Fruit fly (Drosophila melanogaster) whole organism, embryonic: ENCODE results near the gene Tailor.

Experiments used
- Abd-B ChIP-seq: fragments of 200-800 bp; sonication (Bioruptor generic); optimal IDR thresholded peaks from 2 replicates; lab custom pipeline; 2018; ENCODE audit warnings: missing biosample characterization, mild to moderate bottlenecking, missing genetic modification characterization, moderate library complexity
- B-H2 ChIP-seq: fragments of 200-800 bp; sonication (Bioruptor generic); optimal IDR thresholded peaks from 2 replicates; lab custom pipeline; 2018; ENCODE audit warnings: missing biosample characterization, mild to moderate bottlenecking, missing genetic modification characterization
- CG10267 ChIP-seq: fragments of 200-800 bp; sonication (Bioruptor generic); optimal IDR thresholded peaks from 2 replicates; lab custom pipeline; 2018; ENCODE audit warnings: missing biosample characterization, mild to moderate bottlenecking, missing genetic modification characterization, moderate library complexity
- CG11398 ChIP-seq: fragments of 200-800 bp; sonication (Bioruptor generic); optimal IDR thresholded peaks from 2 replicates; lab custom pipeline; 2016; ENCODE audit warnings: missing biosample characterization, missing genetic modification characterization
- CG12942 ChIP-seq: fragments of 200-800 bp; sonication (Bioruptor generic); optimal IDR thresholded peaks from 3 replicates; lab custom pipeline; 2016; ENCODE audit warnings: missing biosample characterization, missing genetic modification characterization
- CG1529 ChIP-seq: fragments of 200-800 bp; sonication (Bioruptor generic); optimal IDR thresholded peaks from 3 replicates; lab custom pipeline; 2018; ENCODE audit warnings: missing biosample characterization, missing genetic modification characterization
- CG15601 ChIP-seq: fragments of 200-800 bp; sonication (Bioruptor generic); optimal IDR thresholded peaks from 3 replicates; lab custom pipeline; 2019; ENCODE audit warnings: missing biosample characterization, mild to moderate bottlenecking, missing genetic modification characterization, moderate library complexity
- CG16863 ChIP-seq: fragments of 200-800 bp; sonication (Bioruptor generic); optimal IDR thresholded peaks from 3 replicates; lab custom pipeline; 2016; ENCODE audit warnings: missing biosample characterization, missing genetic modification characterization
- CG18011 ChIP-seq: fragments of 200-800 bp; sonication (Bioruptor generic); optimal IDR thresholded peaks from 2 replicates; lab custom pipeline; 2017; ENCODE audit warnings: missing biosample characterization, missing genetic modification characterization, mild to moderate bottlenecking, moderate library complexity, missing genotype
- CG18599 ChIP-seq: fragments of 200-800 bp; sonication (Bioruptor generic); optimal IDR thresholded peaks from 3 replicates; lab custom pipeline; 2017; ENCODE audit warnings: missing biosample characterization, missing genetic modification characterization, mild to moderate bottlenecking, moderate library complexity, missing genetic modification reagents
- CG18764 ChIP-seq: fragments of 200-800 bp; sonication (Bioruptor generic); optimal IDR thresholded peaks from 3 replicates; lab custom pipeline; 2016; ENCODE audit warnings: missing biosample characterization, missing genetic modification characterization
- CG2712 ChIP-seq: fragments of 200-800 bp; optimal IDR thresholded peaks from 3 replicates; lab custom pipeline; 2019; ENCODE audit warnings: missing biosample characterization, mild to moderate bottlenecking, missing genetic modification characterization, moderate library complexity
- CG2875 ChIP-seq: fragments of 200-800 bp; sonication (Bioruptor generic); optimal IDR thresholded peaks from 2 replicates; lab custom pipeline; 2017; ENCODE audit warnings: missing biosample characterization, mild to moderate bottlenecking, missing genetic modification characterization, missing genetic modification reagents
- CG30403 ChIP-seq: fragments of 200-800 bp; sonication (Bioruptor generic); optimal IDR thresholded peaks from 3 replicates; lab custom pipeline; 2016; ENCODE audit warnings: missing biosample characterization, missing genetic modification characterization
- CG33213 ChIP-seq: fragments of 200-800 bp; sonication (Bioruptor generic); optimal IDR thresholded peaks from 3 replicates; lab custom pipeline; 2016; ENCODE audit warnings: missing biosample characterization, missing genetic modification characterization
- CG3838 ChIP-seq: fragments of 200-800 bp; sonication (Bioruptor generic); optimal IDR thresholded peaks from 3 replicates; lab custom pipeline; 2016; ENCODE audit warnings: missing biosample characterization, missing genetic modification characterization
- CG3995 ChIP-seq: fragments of 200-800 bp; sonication (Bioruptor generic); optimal IDR thresholded peaks from 3 replicates; lab custom pipeline; 2016; ENCODE audit warnings: missing biosample characterization, missing genetic modification characterization
- CG4617 ChIP-seq: fragments of 200-800 bp; sonication (Bioruptor generic); optimal IDR thresholded peaks from 3 replicates; lab custom pipeline; 2016; ENCODE audit warnings: missing biosample characterization, missing genetic modification characterization, borderline replicate concordance
- CG5953 ChIP-seq: fragments of 200-800 bp; sonication (Bioruptor generic); IDR thresholded peaks from 2 replicates; pipeline ENCODE4 v1.3.6; 2022; ENCODE audit warnings: missing biosample characterization, missing genetic modification characterization
- CG6791 ChIP-seq: fragments of 200-800 bp; sonication (Bioruptor generic); IDR thresholded peaks from 3 replicates; pipeline ENCODE4 v1.3.6; 2022; ENCODE audit warnings: missing biosample characterization, missing genetic modification characterization; ENCODE audit not compliant: partially characterized antibody
- CG6813 ChIP-seq: fragments of 200-800 bp; sonication (Bioruptor generic); optimal IDR thresholded peaks from 2 replicates; lab custom pipeline; 2017; ENCODE audit warnings: missing biosample characterization, missing genetic modification characterization, mild to moderate bottlenecking, moderate library complexity, missing genetic modification reagents
- CG8089 ChIP-seq: fragments of 200-800 bp; sonication (Bioruptor generic); optimal IDR thresholded peaks from 3 replicates; lab custom pipeline; 2016; ENCODE audit warnings: missing biosample characterization, missing genetic modification characterization
- Deaf1 ChIP-seq: fragments of 200-800 bp; optimal IDR thresholded peaks from 3 replicates; lab custom pipeline; 2019; ENCODE audit warnings: missing biosample characterization, mild to moderate bottlenecking, missing genetic modification characterization, moderate library complexity
- Doc2 ChIP-seq: fragments of 200-800 bp; sonication (Bioruptor generic); IDR thresholded peaks from 2 replicates; pipeline ENCODE4 v1.3.6; 2022; ENCODE audit warnings: missing biosample characterization, missing genetic modification characterization
- ERR ChIP-seq: fragments of 200-800 bp; sonication (Bioruptor generic); optimal IDR thresholded peaks from 2 replicates; lab custom pipeline; 2016; ENCODE audit warnings: missing biosample characterization, missing genetic modification characterization
- Fer1 ChIP-seq: fragments of 200-800 bp; sonication (Bioruptor generic); optimal IDR thresholded peaks from 2 replicates; lab custom pipeline; 2017; ENCODE audit warnings: missing biosample characterization, mild to moderate bottlenecking, missing genetic modification characterization
- Fer3 ChIP-seq: fragments of 200-800 bp; sonication (Bioruptor generic); optimal IDR thresholded peaks from 2 replicates; lab custom pipeline; 2018; ENCODE audit warnings: missing biosample characterization, mild to moderate bottlenecking, missing genetic modification characterization, moderate library complexity
- H15 ChIP-seq: fragments of 200-800 bp; sonication (Bioruptor generic); IDR thresholded peaks from 3 replicates; pipeline ENCODE4 v1.3.6; 2022; ENCODE audit warnings: missing biosample characterization, missing genetic modification characterization
- Hr3 ChIP-seq: fragments of 200-800 bp; sonication (Bioruptor generic); optimal IDR thresholded peaks from 3 replicates; lab custom pipeline; 2016; ENCODE audit warnings: missing biosample characterization, missing genetic modification characterization
- Ptx1 ChIP-seq: fragments of 200-800 bp; sonication (Bioruptor generic); IDR thresholded peaks from 2 replicates; pipeline ENCODE4 v1.3.6; 2022; ENCODE audit warnings: missing biosample characterization, missing genetic modification characterization
- ac ChIP-seq: fragments of 200-800 bp; sonication (Bioruptor generic); optimal IDR thresholded peaks from 3 replicates; lab custom pipeline; 2017; ENCODE audit warnings: missing biosample characterization, mild to moderate bottlenecking, missing genetic modification characterization
- bcd ChIP-seq: fragments of 200-800 bp; sonication (Bioruptor generic); optimal IDR thresholded peaks from 2 replicates; lab custom pipeline; 2017; ENCODE audit warnings: missing biosample characterization, mild to moderate bottlenecking, missing genetic modification characterization
- chm ChIP-seq: fragments of 200-800 bp; sonication (Bioruptor generic); IDR thresholded peaks from 2 replicates; pipeline ENCODE4 v1.3.6; 2022; ENCODE audit warnings: missing biosample characterization, missing genetic modification characterization
- croc ChIP-seq: fragments of 200-800 bp; sonication (Bioruptor generic); conservative IDR thresholded peaks from 3 replicates; pipeline ENCODE4 v1.3.6; 2022; ENCODE audit warnings: missing biosample characterization, missing genetic modification characterization
- dimm ChIP-seq: fragments of 200-800 bp; sonication (Bioruptor generic); IDR thresholded peaks from 2 replicates; pipeline ENCODE4 v1.3.6; 2022; ENCODE audit warnings: missing biosample characterization, missing genetic modification characterization
- dmrt99B ChIP-seq: fragments of 200-800 bp; sonication (Bioruptor generic); optimal IDR thresholded peaks from 2 replicates; lab custom pipeline; 2018; ENCODE audit warnings: missing biosample characterization, mild to moderate bottlenecking, missing genetic modification characterization, moderate library complexity
- dysf ChIP-seq: fragments of 200-800 bp; sonication (Bioruptor generic); IDR thresholded peaks from 3 replicates; pipeline ENCODE4 v1.3.6; 2022; ENCODE audit warnings: missing biosample characterization, missing genetic modification characterization
- esg ChIP-seq: fragments of 200-800 bp; sonication (Bioruptor generic); conservative IDR thresholded peaks from 2 replicates; pipeline ENCODE4 v1.3.6; 2022; ENCODE audit warnings: missing biosample characterization, missing genetic modification characterization
- eve ChIP-seq, 2 experiments: fragments of >200 bp; optimal IDR thresholded peaks; 2 replicates each; lab custom pipeline; 2017; ENCODE audit warnings: missing biosample characterization in 2 of 2, missing genetic modification characterization in 2 of 2
- fd3F ChIP-seq: fragments of 200-800 bp; sonication (Bioruptor generic); optimal IDR thresholded peaks from 2 replicates; lab custom pipeline; 2018; ENCODE audit warnings: missing biosample characterization, mild to moderate bottlenecking, missing genetic modification characterization, moderate library complexity
- fd96Cb ChIP-seq: fragments of 200-800 bp; sonication (Bioruptor generic); optimal IDR thresholded peaks from 2 replicates; lab custom pipeline; 2018; ENCODE audit warnings: missing biosample characterization, mild to moderate bottlenecking, missing genetic modification characterization, moderate library complexity
- gcm2 ChIP-seq: fragments of 200-800 bp; sonication (Bioruptor generic); optimal IDR thresholded peaks from 2 replicates; lab custom pipeline; 2016; ENCODE audit warnings: missing biosample characterization, missing genetic modification characterization
- gfzf ChIP-seq: fragments of 200-800 bp; sonication (Bioruptor generic); optimal IDR thresholded peaks from 2 replicates; lab custom pipeline; 2016; ENCODE audit warnings: missing biosample characterization, mild to moderate bottlenecking, missing genetic modification characterization, moderate library complexity
- h ChIP-seq: fragments of >200 bp; optimal IDR thresholded peaks from 2 replicates; lab custom pipeline; 2017
- kay ChIP-seq: fragments of 200-800 bp; sonication (Bioruptor generic); optimal IDR thresholded peaks from 2 replicates; lab custom pipeline; 2016; ENCODE audit warnings: missing biosample characterization, missing genetic modification characterization
- pho ChIP-seq: fragments of 200-800 bp; sonication (Bioruptor generic); optimal IDR thresholded peaks from 2 replicates; lab custom pipeline; 2016; ENCODE audit warnings: missing biosample characterization, missing genetic modification characterization
- scrt ChIP-seq: fragments of 200-800 bp; sonication (Bioruptor generic); optimal IDR thresholded peaks from 2 replicates; lab custom pipeline; 2018; ENCODE audit warnings: missing biosample characterization, mild to moderate bottlenecking, missing genetic modification characterization, moderate library complexity
- shn ChIP-seq: fragments of 200-800 bp; sonication (Bioruptor generic); optimal IDR thresholded peaks from 3 replicates; lab custom pipeline; 2016; ENCODE audit warnings: missing biosample characterization, missing genetic modification characterization
- ssp ChIP-seq: fragments of 200-800 bp; sonication (Bioruptor generic); IDR thresholded peaks from 2 replicates; pipeline ENCODE4 v1.3.6; 2022; ENCODE audit warnings: missing biosample characterization, missing genetic modification characterization
- tgo ChIP-seq: fragments of 200-800 bp; sonication (Bioruptor generic); IDR thresholded peaks from 3 replicates; pipeline ENCODE4 v1.3.6; 2022; ENCODE audit warnings: missing biosample characterization, missing genetic modification characterization
- trh ChIP-seq: fragments of 200-800 bp; sonication (Bioruptor generic); optimal IDR thresholded peaks from 2 replicates; lab custom pipeline; 2016; ENCODE audit warnings: missing biosample characterization, missing genetic modification characterization
- ttk ChIP-seq: fragments of 200-800 bp; sonication (Bioruptor generic); IDR thresholded peaks from 2 replicates; pipeline ENCODE4 v2.1.2; 2022; ENCODE audit warnings: missing biosample characterization, missing genetic modification characterization

The Tailor gene

DNA sequence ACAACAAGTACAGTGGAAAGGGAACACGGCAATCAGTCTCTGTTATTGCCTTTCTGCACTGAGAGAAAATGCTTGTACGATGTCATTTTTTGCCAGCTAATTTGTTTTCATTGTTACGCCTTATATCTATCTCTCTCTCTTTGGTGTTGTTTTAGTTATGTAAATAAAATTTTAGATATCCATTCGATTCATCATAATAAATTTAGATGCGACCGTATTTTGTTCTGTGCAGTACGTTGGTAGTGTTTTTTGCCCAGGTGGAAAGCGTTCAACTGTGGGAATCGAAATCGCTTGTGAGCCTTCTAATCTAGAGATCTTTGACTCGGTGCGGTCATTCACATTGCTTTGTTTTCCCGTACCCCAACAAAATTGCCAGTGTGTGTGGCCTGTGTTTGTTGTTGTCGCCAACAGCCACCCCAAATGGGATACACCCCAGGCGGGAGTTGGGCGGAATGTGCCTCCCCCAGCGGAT is 10.1 kb downstream of the Tailor start (continued):
- TF ChIP-seq dysf (no peak), ttk (GFP tag; lab: Robert Waterston, UW) (no peak), CG2712 (peak; percentile 92), croc (GFP tag; lab: Robert Waterston, UW) (peak; percentile 77), CG11398 (peak; percentile 83), Abd-B (peak; percentile 85), pho (GFP tag; lab: Kevin White, UChicago) (peak; percentile 89), dmrt99B (tag; lab: Kevin White, UChicago) (peak; percentile 94), B-H2 (GFP tag; lab: Kevin White, UChicago) (peak; percentile 65), chm (no peak), CG33213 (GFP tag; lab: Kevin White, UChicago) (peak; percentile 89), CG8089 (GFP tag; lab: Kevin White, UChicago) (peak; percentile 87), CG6791 (GFP tag; lab: Robert Waterston, UW) (no peak), H15 (no peak), kay (GFP tag; lab: Kevin White, UChicago) (peak; percentile 71), CG16863 (GFP tag; lab: Kevin White, UChicago) (peak; percentile 87), ERR (GFP tag; lab: Kevin White, UChicago) (peak; percentile 92), fd96Cb (tag; lab: Kevin White, UChicago) (peak; percentile 87), Doc2 (GFP tag; lab: Robert Waterston, UW) (no peak), Ptx1 (GFP tag; lab: Robert Waterston, UW) (no peak), fd3F (peak; percentile 73), CG30403 (GFP tag; lab: Kevin White, UChicago) (peak; percentile 91), tgo (GFP tag; lab: Robert Waterston, UW) (no peak), CG18764 (GFP tag; lab: Kevin White, UChicago) (peak; percentile 81), Hr3 (GFP tag; lab: Kevin White, UChicago) (peak; percentile 83), gfzf (GFP tag; lab: Kevin White, UChicago) (no peak), dimm (no peak), Fer3 (tag; lab: Kevin White, UChicago) (peak; percentile 91), CG5953 (GFP tag; lab: Robert Waterston, UW) (no peak), CG10267 (tag; lab: Kevin White, UChicago) (peak; percentile 83), CG18599 (GFP tag; lab: Kevin White, UChicago) (peak; percentile 97), scrt (GFP tag; lab: Kevin White, UChicago) (peak; percentile 83), trh (GFP tag; lab: Kevin White, UChicago) (peak; percentile 54), CG3838 (GFP tag; lab: Kevin White, UChicago) (peak; percentile 66), CG12942 (GFP tag; lab: Kevin White, UChicago) (peak; percentile 77), CG15601 (tag; lab: Kevin White, UChicago) (peak; percentile 76), CG4617 (GFP tag; lab: Kevin White, UChicago) (peak; percentile 48), shn (peak; percentile 88), Fer1 (GFP tag; lab: Kevin White, UChicago) (peak; percentile 94), CG18011 (GFP tag; lab: Kevin White, UChicago) (peak; percentile 62), h (lab: Kevin White, UChicago) (no peak), esg (GFP tag; lab: Robert Waterston, UW) (no peak), ac (GFP tag; lab: Kevin White, UChicago) (peak; percentile 25), Deaf1 (tag; lab: Kevin White, UChicago) (peak; percentile 66), CG3995 (GFP tag; lab: Kevin White, UChicago) (peak; percentile 70), CG6813 (GFP tag; lab: Kevin White, UChicago) (peak; percentile 87), CG2875 (peak; percentile 75), eve (GFP tag; optimal IDR thresholded peaks at IDR 0.05; lab: Kevin White, UChicago) (no peak), ssp (GFP tag; lab: Robert Waterston, UW) (no peak), bcd (peak; percentile 87), CG1529 (GFP tag; lab: Kevin White, UChicago) (peak; percentile 66), gcm2 (GFP tag; lab: Kevin White, UChicago) (peak; percentile 79)
